Worm (Caenorhabditis elegans): ENCODE results near the gene aly-3.

DNA sequence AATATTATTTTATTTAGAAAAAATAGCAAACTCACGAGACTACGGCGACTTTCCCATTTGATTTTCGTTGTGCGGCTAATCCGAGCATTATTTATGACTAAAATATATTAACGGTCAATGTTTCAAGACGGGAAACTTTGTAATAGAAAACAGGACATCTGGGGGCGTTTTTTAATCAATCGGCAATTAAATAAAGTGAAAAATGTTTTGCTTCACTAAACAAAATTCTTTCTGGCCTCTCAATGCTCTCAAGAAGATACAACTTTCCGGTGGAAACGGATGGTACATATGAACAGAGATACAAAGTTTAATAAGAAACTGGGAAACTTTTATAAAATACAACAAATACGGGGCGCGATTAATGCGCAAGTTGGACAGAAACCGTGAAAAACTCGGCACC lies 27.8 kb downstream of the aly-3 start, which contains the start of gene B0001.2:
- no peak for TF ChIP-seq lin-13 (GFP tag; optimal IDR thresholded peaks at IDR 0.05)
- TF ChIP-seq nhr-25 (tag; optimal IDR thresholded peaks at IDR 0.05), result no peak
- no peak for TF ChIP-seq nhr-12 (tag; optimal IDR thresholded peaks at IDR 0.05)
- no peak for TF ChIP-seq ztf-11 (tag; optimal IDR thresholded peaks at IDR 0.05)
- TF ChIP-seq skn-1 (tag; optimal IDR thresholded peaks at IDR 0.05), result no peak

Measured in whole organism, L2 larva.